Fruit fly (Drosophila melanogaster): ENCODE results near the gene gudu.
A peak's percentile ranks its signal among the peaks of the same experiment; 100 is the strongest.

The gudu gene

DNA sequence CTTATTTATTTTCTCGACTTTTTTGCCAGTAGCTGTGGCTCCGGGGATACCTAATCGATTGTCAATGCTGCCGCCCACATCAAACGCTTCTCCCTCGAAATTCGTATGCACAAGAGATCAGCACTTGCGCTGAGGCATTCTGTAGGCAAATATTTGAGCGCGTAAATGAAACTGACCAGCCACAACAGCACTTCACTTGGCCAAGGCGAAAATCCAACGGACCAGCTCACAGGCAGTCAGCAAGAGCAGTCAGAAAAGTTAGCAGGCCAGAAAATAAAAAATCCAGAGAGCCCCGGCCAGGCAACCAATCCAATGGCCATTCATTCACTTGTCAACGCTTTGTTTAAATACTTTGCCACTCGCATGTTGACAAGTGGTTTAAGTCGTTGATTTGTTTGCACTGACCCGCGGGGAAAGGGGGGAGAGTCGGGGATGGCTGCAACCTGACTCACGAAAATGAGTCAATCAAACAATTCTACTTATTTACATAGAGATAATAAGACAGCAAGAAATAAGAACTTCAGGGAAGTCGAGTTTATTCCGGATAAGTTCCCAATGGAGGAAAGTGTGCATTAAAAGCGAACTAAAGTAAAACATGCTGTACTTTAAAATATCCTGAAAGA, 48.8 kb upstream of the gudu start (continued):
- TF ChIP-seq Dad (GFP tag; optimal IDR thresholded peaks at IDR 0.05) (no peak), kni (GFP tag; optimal IDR thresholded peaks at IDR 0.05) (peak; percentile 84), run (tag; optimal IDR thresholded peaks at IDR 0.05) (no peak), CG4360 (GFP tag; IDR thresholded peaks at IDR 0.05) (no peak), Optix (GFP tag; IDR thresholded peaks at IDR 0.05) (no peak), sens (GFP tag) (peak; percentile 93), nau (GFP tag; optimal IDR thresholded peaks at IDR 0.05) (no peak), NC2β (GFP tag; optimal IDR thresholded peaks at IDR 0.05) (peak; percentile 20), CG31388 (GFP tag; optimal IDR thresholded peaks at IDR 0.05) (no peak), CG14441 (GFP tag; IDR thresholded peaks at IDR 0.05) (no peak), dati (GFP tag; IDR thresholded peaks at IDR 0.05) (no peak), CG4328 (GFP tag; optimal IDR thresholded peaks at IDR 0.05) (no peak), CG6175 (GFP tag; IDR thresholded peaks at IDR 0.05) (no peak), pzg (GFP tag; optimal IDR thresholded peaks at IDR 0.05) (no peak), chif (GFP tag; optimal IDR thresholded peaks at IDR 0.05) (peak in 1 of 2 experiments; percentile 29), CG16863 (GFP tag; optimal IDR thresholded peaks at IDR 0.05) (peak; percentile 24), Taf1 (GFP tag; IDR thresholded peaks at IDR 0.05) (no peak), Hr39 (optimal IDR thresholded peaks at IDR 0.05) (no peak), slbo (GFP tag; IDR thresholded peaks at IDR 0.05) (no peak), HLHmδ (GFP tag; optimal IDR thresholded peaks at IDR 0.05) (peak; percentile 75), sc (optimal IDR thresholded peaks at IDR 0.05) (no peak), sc (GFP tag; optimal IDR thresholded peaks at IDR 0.05) (no peak), CG3726 (GFP tag; IDR thresholded peaks at IDR 0.05) (no peak), crp (GFP tag; optimal IDR thresholded peaks at IDR 0.05) (no peak), Hr51 (GFP tag; optimal IDR thresholded peaks at IDR 0.05) (no peak), CG7357 (GFP tag; IDR thresholded peaks at IDR 0.05) (no peak), CG30020 (tag; optimal IDR thresholded peaks at IDR 0.05) (no peak), MTF-1 (GFP tag; optimal IDR thresholded peaks at IDR 0.05; ENCODE audit: borderline replicate concordance) (peak; percentile 28), gt (GFP tag; IDR thresholded peaks at IDR 0.05) (no peak), CkIIα-i1 (GFP tag; IDR thresholded peaks at IDR 0.05) (no peak), pb (GFP tag; optimal IDR thresholded peaks at IDR 0.05) (no peak), bsh (GFP tag; optimal IDR thresholded peaks at IDR 0.05) (peak in 1 of 2 experiments; percentile 15), Xrp1 (GFP tag; IDR thresholded peaks at IDR 0.05) (peak; percentile 42), CG15514 (GFP tag; optimal IDR thresholded peaks at IDR 0.05) (no peak), CG14710 (tag; optimal IDR thresholded peaks at IDR 0.05) (peak; percentile 25), CG11560 (tag; IDR thresholded peaks at IDR 0.05) (no peak), pita (GFP tag; optimal IDR thresholded peaks at IDR 0.05) (no peak), CG16815 (GFP tag; optimal IDR thresholded peaks at IDR 0.05) (no peak), gsb (GFP tag; IDR thresholded peaks at IDR 0.05) (no peak), Hmr (GFP tag; optimal IDR thresholded peaks at IDR 0.05) (no peak), br (optimal IDR thresholded peaks at IDR 0.05) (no peak), chn (GFP tag; optimal IDR thresholded peaks at IDR 0.05) (no peak), CG12942 (GFP tag; optimal IDR thresholded peaks at IDR 0.05) (no peak), ac (GFP tag; optimal IDR thresholded peaks at IDR 0.05) (peak; percentile 68), tgo (GFP tag; IDR thresholded peaks at IDR 0.05) (no peak), E2f2 (GFP tag; IDR thresholded peaks at IDR 0.05) (0 out of 2 replicates have a peak, but pooled peaks have one; percentile 7), CG7928 (GFP tag; optimal IDR thresholded peaks at IDR 0.05) (no peak), slp2 (GFP tag; optimal IDR thresholded peaks at IDR 0.05) (no peak), CG2129 (GFP tag; IDR thresholded peaks at IDR 0.05; ENCODE audit: partially characterized antibody) (no peak), CG4404 (GFP tag; IDR thresholded peaks at IDR 0.05) (no peak), CG32767 (GFP tag; IDR thresholded peaks at IDR 0.05) (no peak), al (GFP tag; IDR thresholded peaks at IDR 0.05) (0 out of 2 replicates have a peak, but pooled peaks have one; percentile 7)

All from whole organism, embryonic.